Fruit fly (Drosophila melanogaster) whole organism, embryonic: ENCODE measurements around the gene Uvrag.
A peak's percentile ranks its signal among the peaks of the same experiment; 100 is the strongest.

Experiments
- Blimp-1 ChIP-seq: fragments of 200-800 bp; sonication (Bioruptor generic); optimal IDR thresholded peaks from 3 replicates; lab custom pipeline; 2018; ENCODE audit warnings: missing biosample characterization, missing genetic modification characterization, mild to moderate bottlenecking, moderate library complexity, missing genetic modification reagents
- CG12071 ChIP-seq: fragments of 200-800 bp; sonication (Bioruptor generic); optimal IDR thresholded peaks from 3 replicates; lab custom pipeline; 2018; ENCODE audit warnings: missing biosample characterization, mild to moderate bottlenecking, missing genetic modification characterization
- CG14667 ChIP-seq: fragments of 200-800 bp; sonication (Bioruptor generic); IDR thresholded peaks from 2 replicates; pipeline ENCODE4 v1.3.6; 2022; ENCODE audit warnings: missing biosample characterization, missing genetic modification characterization
- CG14965 ChIP-seq: fragments of 200-800 bp; sonication (Bioruptor generic); optimal IDR thresholded peaks from 2 replicates; lab custom pipeline; 2016; ENCODE audit warnings: missing biosample characterization, missing genetic modification characterization, borderline replicate concordance
- CG15073 ChIP-seq: fragments of 200-800 bp; sonication (Bioruptor generic); optimal IDR thresholded peaks from 2 replicates; lab custom pipeline; 2016; ENCODE audit warnings: missing biosample characterization, missing genetic modification characterization
- CG15514 ChIP-seq: fragments of 200-800 bp; sonication (Bioruptor generic); optimal IDR thresholded peaks from 3 replicates; lab custom pipeline; 2017; ENCODE audit warnings: missing biosample characterization, missing genetic modification characterization, mild to moderate bottlenecking, moderate library complexity, missing genetic modification reagents
- CG30431 ChIP-seq: fragments of 200-800 bp; sonication (Bioruptor generic); optimal IDR thresholded peaks from 2 replicates; lab custom pipeline; 2017; ENCODE audit warnings: missing biosample characterization, missing genetic modification characterization
- CG3995 ChIP-seq: fragments of 200-800 bp; sonication (Bioruptor generic); optimal IDR thresholded peaks from 3 replicates; lab custom pipeline; 2016; ENCODE audit warnings: missing biosample characterization, missing genetic modification characterization
- CG4360 ChIP-seq: fragments of 200-800 bp; sonication (Bioruptor generic); IDR thresholded peaks from 2 replicates; pipeline ENCODE4 v1.3.6; 2022; ENCODE audit warnings: missing biosample characterization, missing genetic modification characterization
- CG8478 ChIP-seq: fragments of >200 bp; optimal IDR thresholded peaks from 2 replicates; lab custom pipeline; 2018
- Dbx ChIP-seq: fragments of 200-800 bp; sonication (Bioruptor generic); IDR thresholded peaks from 3 replicates; pipeline ENCODE4 v1.3.6; 2022; ENCODE audit warnings: missing biosample characterization, missing genetic modification characterization
- Elba2 ChIP-seq: fragments of 200-800 bp; sonication (Bioruptor generic); optimal IDR thresholded peaks from 3 replicates; lab custom pipeline; 2016; ENCODE audit warnings: missing biosample characterization, missing genetic modification characterization
- Ets65A ChIP-seq: fragments of 200-800 bp; sonication (Bioruptor generic); peaks from one replicate; lab custom pipeline; 2016; ENCODE audit warnings: missing biosample characterization, missing genetic modification characterization
- HLH3B ChIP-seq: fragments of 200-800 bp; sonication (Bioruptor generic); IDR thresholded peaks from 2 replicates; pipeline ENCODE4 v1.3.6; 2022; ENCODE audit warnings: missing biosample characterization, missing genetic modification characterization
- HmgD ChIP-seq: fragments of 200-800 bp; sonication (Bioruptor generic); optimal IDR thresholded peaks from 3 replicates; lab custom pipeline; 2016; ENCODE audit warnings: missing biosample characterization, missing genetic modification characterization
- Kr ChIP-seq: fragments of 200-800 bp; sonication (Bioruptor generic); optimal IDR thresholded peaks from 2 replicates; lab custom pipeline; 2017; ENCODE audit warnings: missing biosample characterization, mild to moderate bottlenecking, missing genetic modification characterization
- MBD-R2 ChIP-seq: fragments of 200-800 bp; sonication (Bioruptor generic); IDR thresholded peaks from 2 replicates; pipeline ENCODE4 v1.3.6; 2022; ENCODE audit warnings: missing biosample characterization, missing genetic modification characterization
- PHDP ChIP-seq: fragments of 200-800 bp; sonication (Bioruptor generic); optimal IDR thresholded peaks from 3 replicates; lab custom pipeline; 2018; ENCODE audit warnings: missing biosample characterization, mild to moderate bottlenecking, missing genetic modification characterization, moderate library complexity
- Sox102F ChIP-seq: fragments of 200-800 bp; sonication (Bioruptor generic); optimal IDR thresholded peaks from 2 replicates; lab custom pipeline; 2018; ENCODE audit warnings: missing biosample characterization, mild to moderate bottlenecking, missing genetic modification characterization, moderate library complexity
- Sry-δ ChIP-seq: fragments of 200-800 bp; sonication (Bioruptor generic); optimal IDR thresholded peaks from 2 replicates; lab custom pipeline; 2016; ENCODE audit warnings: missing biosample characterization, missing genetic modification characterization
- Stat92E ChIP-seq, 3 experiments: fragments of >200 bp in 2 of 3; fragments of 200-800 bp in 1 of 3; sonication (Bioruptor generic) in 1 of 3; optimal IDR thresholded peaks; 2 replicates each; lab custom pipeline; 2017 to 2019; ENCODE audit warnings: missing biosample characterization in 3 of 3, missing genetic modification characterization in 3 of 3, mild to moderate bottlenecking in 1 of 3, moderate library complexity in 1 of 3
- TFAM ChIP-seq: fragments of 200-800 bp; sonication (Bioruptor generic); optimal IDR thresholded peaks from 2 replicates; lab custom pipeline; 2017; ENCODE audit warnings: missing biosample characterization, missing genetic modification characterization, inconsistent platforms
- Trl ChIP-seq, 3 experiments: fragments of >200 bp in 2 of 3; fragments of 200-800 bp in 1 of 3; sonication (Bioruptor generic) in 1 of 3; optimal IDR thresholded peaks; 2 replicates in 1 of 3; 3 replicates in 2 of 3; lab custom pipeline; 2016 to 2017; ENCODE audit warnings: missing biosample characterization in 1 of 3, missing genetic modification characterization in 1 of 3
- ase ChIP-seq: fragments of 200-800 bp; sonication (Bioruptor generic); IDR thresholded peaks from 3 replicates; pipeline ENCODE4 v1.3.6; 2022; ENCODE audit warnings: missing biosample characterization, missing genetic modification characterization
- cg ChIP-seq: fragments of 200-800 bp; sonication (Bioruptor generic); optimal IDR thresholded peaks from 3 replicates; lab custom pipeline; 2019; ENCODE audit warnings: missing biosample characterization, mild to moderate bottlenecking, missing genetic modification characterization, moderate library complexity
- chinmo ChIP-seq: fragments of 200-800 bp; sonication (Bioruptor generic); IDR thresholded peaks from 4 replicates; pipeline ENCODE4 v1.3.6; 2022; ENCODE audit warnings: missing biosample characterization, missing genetic modification characterization; ENCODE audit not compliant: partially characterized antibody
- en ChIP-seq: fragments of 200-800 bp; sonication (Bioruptor generic); optimal IDR thresholded peaks from 2 replicates; lab custom pipeline; 2016; ENCODE audit warnings: missing biosample characterization, missing genetic modification characterization
- exex ChIP-seq: fragments of 200-800 bp; sonication (Bioruptor generic); optimal IDR thresholded peaks from 4 replicates; lab custom pipeline; 2018; ENCODE audit warnings: missing biosample characterization, mild to moderate bottlenecking, missing genetic modification characterization, moderate library complexity
- fd64A ChIP-seq: fragments of 200-800 bp; sonication (Bioruptor generic); optimal IDR thresholded peaks from 3 replicates; lab custom pipeline; 2018; ENCODE audit warnings: missing biosample characterization, mild to moderate bottlenecking, missing genetic modification characterization
- gfzf ChIP-seq: fragments of 200-800 bp; sonication (Bioruptor generic); optimal IDR thresholded peaks from 2 replicates; lab custom pipeline; 2016; ENCODE audit warnings: missing biosample characterization, mild to moderate bottlenecking, missing genetic modification characterization, moderate library complexity
- ham ChIP-seq: fragments of 200-800 bp; sonication (Bioruptor generic); IDR thresholded peaks from 2 replicates; pipeline ENCODE4 v1.3.6; 2022; ENCODE audit warnings: missing biosample characterization, missing genetic modification characterization
- kah ChIP-seq: fragments of 200-800 bp; sonication (Bioruptor generic); optimal IDR thresholded peaks from 2 replicates; lab custom pipeline; 2018; ENCODE audit warnings: missing biosample characterization, mild to moderate bottlenecking, missing genetic modification characterization
- lbe ChIP-seq: fragments of 200-800 bp; sonication (Bioruptor generic); optimal IDR thresholded peaks from 2 replicates; lab custom pipeline; 2016; ENCODE audit warnings: missing biosample characterization, mild to moderate bottlenecking, missing genetic modification characterization
- onecut ChIP-seq: fragments of 200-800 bp; sonication (Bioruptor generic); IDR thresholded peaks from 2 replicates; pipeline ENCODE4 v1.3.6; 2022; ENCODE audit warnings: missing biosample characterization, missing genetic modification characterization
- pfk ChIP-seq: fragments of 200-800 bp; sonication (Bioruptor generic); optimal IDR thresholded peaks from 2 replicates; lab custom pipeline; 2018; ENCODE audit warnings: missing biosample characterization, mild to moderate bottlenecking, missing genetic modification characterization, moderate library complexity
- phol ChIP-seq: fragments of 200-800 bp; sonication (Bioruptor generic); optimal IDR thresholded peaks from 3 replicates; lab custom pipeline; 2018; ENCODE audit warnings: missing biosample characterization, mild to moderate bottlenecking, missing genetic modification characterization, moderate library complexity
- pnt ChIP-seq: fragments of 200-800 bp; sonication (Bioruptor generic); optimal IDR thresholded peaks from 3 replicates; lab custom pipeline; 2016; ENCODE audit warnings: missing biosample characterization, missing genetic modification characterization
- ranshi ChIP-seq: fragments of 200-800 bp; sonication (Bioruptor generic); IDR thresholded peaks from 2 replicates; pipeline ENCODE4 v1.3.6; 2022; ENCODE audit warnings: missing biosample characterization, missing genetic modification characterization
- sens ChIP-seq: fragments of 200-800 bp; sonication (Bioruptor generic); peaks from one replicate; lab custom pipeline; 2016; ENCODE audit warnings: missing biosample characterization, missing genetic modification characterization
- sob ChIP-seq: fragments of 200-800 bp; sonication (Bioruptor generic); IDR thresholded peaks from 2 replicates; pipeline ENCODE4 v1.3.6; 2022; ENCODE audit warnings: missing biosample characterization, missing genetic modification characterization
- trh ChIP-seq: fragments of 200-800 bp; sonication (Bioruptor generic); optimal IDR thresholded peaks from 2 replicates; lab custom pipeline; 2016; ENCODE audit warnings: missing biosample characterization, missing genetic modification characterization
- vvl ChIP-seq: fragments of 200-800 bp; sonication (Bioruptor generic); IDR thresholded peaks from 2 replicates; pipeline ENCODE4 v1.3.6; 2022; ENCODE audit warnings: missing biosample characterization, missing genetic modification characterization

Uvrag gene

DNA sequence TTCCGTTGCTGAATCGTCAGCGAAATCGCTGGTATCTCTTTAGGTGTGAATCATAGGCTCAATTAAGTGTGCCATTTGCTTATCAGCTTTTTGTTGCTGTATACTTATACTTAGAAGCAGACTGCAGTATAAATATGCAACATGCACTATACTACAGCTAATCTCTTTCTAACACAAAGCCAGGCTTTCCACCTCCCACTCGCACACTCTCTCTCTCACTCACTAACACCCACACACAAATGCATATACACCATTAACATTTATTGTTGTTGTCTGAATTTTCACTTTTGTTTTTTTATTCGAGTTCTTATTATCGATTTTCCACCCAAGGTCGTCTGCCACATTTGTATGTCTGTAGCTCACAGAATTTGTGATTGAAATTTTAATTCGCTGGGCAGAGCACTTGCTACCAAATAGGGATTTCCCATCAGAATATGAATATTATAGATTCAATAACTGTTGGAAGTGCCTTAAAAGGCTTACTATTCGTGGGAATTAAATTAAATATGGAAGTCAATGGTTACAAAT is 10.2 kb downstream of the Uvrag start:
- peak; percentile 92 for TF ChIP-seq onecut (GFP tag; lab: Robert Waterston, UW)
- no peak for TF ChIP-seq Kr (GFP tag; lab: Kevin White, UChicago)
- TF ChIP-seq CG4360, result peak; percentile 38; the same call in 1 of the 2 replicates
- TF ChIP-seq Stat92E (GFP tag; optimal IDR thresholded peaks at IDR 0.05; lab: Kevin White, UChicago), result peak in 1 of 3 experiments; percentile 58
- 0 out of 2 replicates have a peak, but pooled peaks have one; percentile 10 for TF ChIP-seq MBD-R2 (GFP tag; lab: Robert Waterston, UW)
- no peak for TF ChIP-seq Sry-δ (GFP tag; lab: Kevin White, UChicago)
- TF ChIP-seq pfk (GFP tag; lab: Kevin White, UChicago), result no peak
- no peak for TF ChIP-seq fd64A (GFP tag; lab: Kevin White, UChicago)
- TF ChIP-seq CG30431, result no peak
- no peak for TF ChIP-seq gfzf (GFP tag; lab: Kevin White, UChicago)
- TF ChIP-seq sob (GFP tag; lab: Robert Waterston, UW), result no peak
- no peak for TF ChIP-seq pnt (GFP tag; lab: Kevin White, UChicago)
- TF ChIP-seq Blimp-1 (GFP tag; lab: Kevin White, UChicago), result peak; percentile 89
- no peak for TF ChIP-seq HLH3B (GFP tag; lab: Robert Waterston, UW)
- TF ChIP-seq HmgD, result no peak
- TF ChIP-seq Trl (optimal IDR thresholded peaks at IDR 0.05; lab: Kevin White, UChicago), result peak in 1 of 2 experiments; percentile 16
- no peak for TF ChIP-seq Trl (GFP tag; optimal IDR thresholded peaks at IDR 0.05; lab: Kevin White, UChicago)
- no peak for TF ChIP-seq Sox102F
- no peak for TF ChIP-seq ase (GFP tag; lab: Robert Waterston, UW)
- no peak for TF ChIP-seq Dbx
- 0 out of 4 replicates have a peak, but pooled peaks have one; percentile 21 for TF ChIP-seq chinmo (GFP tag; lab: Robert Waterston, UW)
- no peak for TF ChIP-seq ranshi (GFP tag; lab: Robert Waterston, UW)
- TF ChIP-seq CG12071 (GFP tag; lab: Kevin White, UChicago), result no peak
- TF ChIP-seq kah, result no peak
- no peak for TF ChIP-seq PHDP (tag; lab: Kevin White, UChicago)
- TF ChIP-seq CG14965, result no peak
- TF ChIP-seq exex, result no peak
- no peak for TF ChIP-seq phol
- TF ChIP-seq CG14667 (GFP tag; lab: Robert Waterston, UW), result no peak
- no peak for TF ChIP-seq Elba2
- TF ChIP-seq trh, result no peak
- no peak for TF ChIP-seq ham (GFP tag; lab: Robert Waterston, UW)
- peak; percentile 49 for TF ChIP-seq cg (GFP tag; lab: Kevin White, UChicago)

DNA sequence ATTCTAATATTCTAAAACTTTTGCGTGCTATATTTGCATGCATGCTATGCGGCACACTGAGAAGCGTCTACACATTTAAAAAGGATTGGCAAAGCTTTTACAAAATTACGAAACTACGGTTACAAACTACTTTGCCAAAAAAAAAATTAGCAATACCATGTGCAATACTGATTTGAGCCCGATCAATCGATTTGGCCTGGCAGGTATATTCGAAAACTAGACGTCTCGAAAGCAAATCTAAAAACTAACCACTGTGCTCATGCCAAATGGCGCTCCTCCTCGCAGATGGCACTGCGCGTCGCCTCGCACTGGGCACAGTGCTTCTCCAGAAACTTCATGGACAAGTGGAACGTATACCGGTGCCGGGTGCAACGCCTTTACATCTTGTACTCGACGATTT is 17.9 kb downstream of the Uvrag start, which contains the start of gene CG16825:
Gene CG16825, plus strand, starts transcription at position 301 of the 400 bp plus-strand sequence.
- TF ChIP-seq CG15073 (GFP tag; lab: Kevin White, UChicago) (no peak), vvl (GFP tag; lab: Robert Waterston, UW) (no peak), lbe (no peak), CG3995 (no peak)
- TF ChIP-seq, all 482 proteins: peak for 0

DNA sequence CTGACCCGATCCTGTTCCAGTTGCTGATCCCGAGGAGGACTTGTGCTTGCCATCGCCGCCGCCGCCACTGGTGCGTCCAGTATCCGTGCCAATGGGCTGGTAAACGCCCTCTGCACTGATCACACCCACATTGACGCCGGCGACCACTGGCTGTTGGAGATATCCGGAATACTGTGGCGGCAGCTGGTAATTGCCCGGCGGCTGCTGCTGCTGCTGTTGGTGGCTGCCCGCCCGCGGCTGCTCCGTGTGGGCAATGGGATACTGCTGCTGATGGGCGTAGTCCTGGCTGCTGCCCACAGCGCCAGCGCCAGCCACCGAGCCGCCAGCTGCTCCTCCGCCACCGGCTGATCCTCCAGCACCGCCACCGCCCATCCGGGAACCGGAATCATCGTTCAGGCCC is 18.4 kb downstream of the Uvrag start:
- TF ChIP-seq TFAM (no peak), Ets65A (GFP tag; lab: Kevin White, UChicago) (peak; percentile 93), CG8478 (peak; percentile 24), sens (GFP tag; lab: Kevin White, UChicago) (peak; percentile 40), en (no peak), CG15514 (GFP tag; lab: Kevin White, UChicago) (no peak)
